Fruit fly (Drosophila melanogaster): ENCODE data around the gene ValRS-m.

DNA sequence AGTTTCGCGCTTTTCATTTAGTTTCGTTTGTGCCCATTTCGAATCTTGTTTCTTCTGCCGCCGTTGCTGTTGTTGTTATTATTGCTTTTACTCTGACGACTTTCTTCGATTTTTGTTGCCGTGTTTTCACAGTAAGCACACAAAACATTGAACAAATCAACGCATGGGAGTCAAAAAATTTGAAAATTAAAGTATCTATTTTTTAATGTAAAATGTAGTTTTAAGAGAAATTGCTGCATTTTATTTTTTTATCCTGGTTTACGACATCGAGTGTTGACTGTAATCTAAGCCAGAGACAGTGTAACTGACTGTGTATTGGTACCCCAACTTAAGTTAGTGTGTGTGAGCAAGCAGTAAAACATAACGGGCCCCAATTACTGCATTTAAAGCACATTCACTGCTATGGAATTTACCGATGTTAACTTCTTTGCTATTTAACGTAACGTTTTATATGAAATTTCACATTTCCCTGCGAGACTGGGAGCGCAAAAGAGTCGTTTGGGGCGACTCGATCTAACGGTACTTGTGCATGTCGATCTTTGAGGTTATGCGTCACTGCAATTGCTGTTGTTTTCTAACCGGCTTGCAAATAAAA lies 31.7 kb upstream of the ValRS-m start:
- peak; percentile 63; the same call in 1 of the 2 replicates for TF ChIP-seq CG8765 (GFP tag; IDR thresholded peaks at IDR 0.05)
- peak; percentile 24 for TF ChIP-seq cato (GFP tag; optimal IDR thresholded peaks at IDR 0.05; ENCODE audit: borderline replicate concordance)
- TF ChIP-seq CG7839 (tag; optimal IDR thresholded peaks at IDR 0.05): peak; percentile 73
- no peak; the same call in 1 of the 2 replicates for TF ChIP-seq Ravus (GFP tag; IDR thresholded peaks at IDR 0.05)
- peak; percentile 0 for TF ChIP-seq Myb (GFP tag; optimal IDR thresholded peaks at IDR 0.05)
- TF ChIP-seq fd3F (GFP tag; optimal IDR thresholded peaks at IDR 0.05): peak; percentile 27
- TF ChIP-seq toy (GFP tag; IDR thresholded peaks at IDR 0.05): no peak
- TF ChIP-seq CTCF (GFP tag; optimal IDR thresholded peaks at IDR 0.05): no peak
- peak; percentile 12 for TF ChIP-seq CrebB (tag; optimal IDR thresholded peaks at IDR 0.05)
- peak in 1 of 2 experiments; percentile 19 for TF ChIP-seq Hr51 (GFP tag; optimal IDR thresholded peaks at IDR 0.05)
- TF ChIP-seq dati (GFP tag; IDR thresholded peaks at IDR 0.05): 0 out of 2 replicates have a peak, but pooled peaks have one; percentile 3
- peak; percentile 39 for TF ChIP-seq CG1233 (GFP tag; optimal IDR thresholded peaks at IDR 0.05)
- TF ChIP-seq CG34376 (GFP tag; optimal IDR thresholded peaks at IDR 0.05): no peak
- TF ChIP-seq BtbVII (GFP tag; optimal IDR thresholded peaks at IDR 0.05): no peak

Measured in whole organism, embryonic.